Fruit fly (Drosophila melanogaster) whole organism, embryonic: ENCODE data around the gene CG14511.
A peak's percentile ranks its signal among the peaks of the same experiment; 100 is the strongest.

Experiments used
- Antp ChIP-seq: fragments of 200-800 bp; sonication (Bioruptor generic); optimal IDR thresholded peaks from 3 replicates; lab custom pipeline; 2016; ENCODE audit warnings: missing biosample characterization, missing genetic modification characterization
- Bteb2 ChIP-seq: fragments of 200-800 bp; sonication (Bioruptor generic); optimal IDR thresholded peaks from 2 replicates; lab custom pipeline; 2016; ENCODE audit warnings: missing biosample characterization, missing genetic modification characterization
- CG10959 ChIP-seq: fragments of 200-800 bp; sonication (Bioruptor generic); IDR thresholded peaks from 2 replicates; pipeline ENCODE4 v1.3.6; 2022; ENCODE audit warnings: missing biosample characterization, missing genetic modification characterization
- CG11560 ChIP-seq: fragments of 200-800 bp; sonication (Bioruptor generic); IDR thresholded peaks from 3 replicates; pipeline ENCODE4 v1.3.6; 2022; ENCODE audit warnings: missing biosample characterization, missing genetic modification characterization
- CG1233 ChIP-seq: fragments of 200-800 bp; sonication (Bioruptor generic); optimal IDR thresholded peaks from 4 replicates; lab custom pipeline; 2018; ENCODE audit warnings: missing biosample characterization, mild to moderate bottlenecking, missing genetic modification characterization
- CG14710 ChIP-seq: fragments of 200-800 bp; sonication (Bioruptor generic); optimal IDR thresholded peaks from 3 replicates; lab custom pipeline; 2019; ENCODE audit warnings: missing biosample characterization, mild to moderate bottlenecking, missing genetic modification characterization, moderate library complexity
- CG15514 ChIP-seq: fragments of 200-800 bp; sonication (Bioruptor generic); optimal IDR thresholded peaks from 3 replicates; lab custom pipeline; 2017; ENCODE audit warnings: missing biosample characterization, missing genetic modification characterization, mild to moderate bottlenecking, moderate library complexity, missing genetic modification reagents
- CG17361 ChIP-seq: fragments of 200-800 bp; sonication (Bioruptor generic); IDR thresholded peaks from 3 replicates; pipeline ENCODE4 v1.3.6; 2022; ENCODE audit warnings: missing biosample characterization, missing genetic modification characterization
- CG31224 ChIP-seq: fragments of 200-800 bp; sonication (Bioruptor generic); IDR thresholded peaks from 2 replicates; pipeline ENCODE4 v1.3.6; 2022; ENCODE audit warnings: missing biosample characterization, missing genetic modification characterization
- CG32532 ChIP-seq: fragments of 200-800 bp; sonication (Bioruptor generic); IDR thresholded peaks from 2 replicates; pipeline ENCODE4 v1.3.6; 2022; ENCODE audit warnings: missing biosample characterization, missing genetic modification characterization
- CG33213 ChIP-seq: fragments of 200-800 bp; sonication (Bioruptor generic); optimal IDR thresholded peaks from 3 replicates; lab custom pipeline; 2016; ENCODE audit warnings: missing biosample characterization, missing genetic modification characterization
- CG5245 ChIP-seq: fragments of 200-800 bp; sonication (Bioruptor generic); optimal IDR thresholded peaks from 3 replicates; lab custom pipeline; 2016; ENCODE audit warnings: missing biosample characterization, missing genetic modification characterization
- CG6175 ChIP-seq: fragments of 200-800 bp; sonication (Bioruptor generic); IDR thresholded peaks from 3 replicates; pipeline ENCODE4 v1.3.6; 2022; ENCODE audit warnings: missing biosample characterization, missing genetic modification characterization
- CG7357 ChIP-seq: fragments of 200-800 bp; sonication (Bioruptor generic); IDR thresholded peaks from 3 replicates; pipeline ENCODE4 v1.3.6; 2022; ENCODE audit warnings: missing biosample characterization, missing genetic modification characterization
- CTCF ChIP-seq: fragments of 200-800 bp; sonication (Bioruptor generic); optimal IDR thresholded peaks from 2 replicates; lab custom pipeline; 2017; ENCODE audit warnings: missing biosample characterization, mild to moderate bottlenecking, missing genetic modification characterization, moderate library complexity
- Chrac-16 ChIP-seq: fragments of 200-800 bp; sonication (Bioruptor generic); optimal IDR thresholded peaks from 3 replicates; lab custom pipeline; 2016; ENCODE audit warnings: missing biosample characterization, missing genetic modification characterization
- Dad ChIP-seq: fragments of 200-800 bp; sonication (Bioruptor generic); optimal IDR thresholded peaks from 3 replicates; lab custom pipeline; 2016; ENCODE audit warnings: missing biosample characterization, missing genetic modification characterization
- Dbx ChIP-seq: fragments of 200-800 bp; sonication (Bioruptor generic); IDR thresholded peaks from 3 replicates; pipeline ENCODE4 v1.3.6; 2022; ENCODE audit warnings: missing biosample characterization, missing genetic modification characterization
- Dip3 ChIP-seq: fragments of 200-800 bp; sonication (Bioruptor generic); optimal IDR thresholded peaks from 3 replicates; lab custom pipeline; 2016; ENCODE audit warnings: missing biosample characterization, missing genetic modification characterization
- ERR ChIP-seq: fragments of 200-800 bp; sonication (Bioruptor generic); optimal IDR thresholded peaks from 2 replicates; lab custom pipeline; 2016; ENCODE audit warnings: missing biosample characterization, missing genetic modification characterization
- HmgD ChIP-seq: fragments of 200-800 bp; sonication (Bioruptor generic); optimal IDR thresholded peaks from 3 replicates; lab custom pipeline; 2016; ENCODE audit warnings: missing biosample characterization, missing genetic modification characterization
- Hr78 ChIP-seq, 2 experiments: fragments of 200-800 bp in 1 of 2; fragments of >200 bp in 1 of 2; sonication (Bioruptor generic) in 1 of 2; optimal IDR thresholded peaks; 2 replicates each; lab custom pipeline; 2017 to 2019; ENCODE audit warnings: missing biosample characterization in 2 of 2, missing genetic modification characterization in 2 of 2, mild to moderate bottlenecking in 1 of 2, moderate library complexity in 1 of 2
- MBD-R2 ChIP-seq: fragments of 200-800 bp; sonication (Bioruptor generic); IDR thresholded peaks from 2 replicates; pipeline ENCODE4 v1.3.6; 2022; ENCODE audit warnings: missing biosample characterization, missing genetic modification characterization
- Mad ChIP-seq: fragments of 200-800 bp; sonication (Bioruptor generic); optimal IDR thresholded peaks from 2 replicates; lab custom pipeline; 2016; ENCODE audit warnings: missing biosample characterization, missing genetic modification characterization
- Meics ChIP-seq: fragments of 200-800 bp; sonication (Bioruptor generic); optimal IDR thresholded peaks from 2 replicates; lab custom pipeline; 2017; ENCODE audit warnings: missing biosample characterization, mild to moderate bottlenecking, missing genetic modification characterization
- Myb ChIP-seq: fragments of 200-800 bp; sonication (Bioruptor generic); optimal IDR thresholded peaks from 2 replicates; lab custom pipeline; 2016; ENCODE audit warnings: missing biosample characterization, missing genetic modification characterization
- Oaz ChIP-seq: fragments of 200-800 bp; sonication (Bioruptor generic); IDR thresholded peaks from 2 replicates; pipeline ENCODE4 v1.3.6; 2022; ENCODE audit warnings: missing biosample characterization, missing genetic modification characterization
- Oli ChIP-seq: fragments of 200-800 bp; sonication (Bioruptor generic); optimal IDR thresholded peaks from 2 replicates; lab custom pipeline; 2018; ENCODE audit warnings: missing biosample characterization, mild to moderate bottlenecking, missing genetic modification characterization, moderate library complexity
- Sox100B ChIP-seq: fragments of 200-800 bp; sonication (Bioruptor generic); optimal IDR thresholded peaks from 3 replicates; lab custom pipeline; 2018; ENCODE audit warnings: missing biosample characterization, mild to moderate bottlenecking, missing genetic modification characterization
- amos ChIP-seq: fragments of 200-800 bp; sonication (Bioruptor generic); IDR thresholded peaks from 2 replicates; pipeline ENCODE4 v1.3.6; 2022; ENCODE audit warnings: missing biosample characterization, missing genetic modification characterization; ENCODE audit not compliant: partially characterized antibody
- bigmax ChIP-seq: fragments of 200-800 bp; sonication (Bioruptor generic); optimal IDR thresholded peaks from 2 replicates; lab custom pipeline; 2018; ENCODE audit warnings: missing biosample characterization, mild to moderate bottlenecking, missing genetic modification characterization
- cato ChIP-seq: fragments of 200-800 bp; sonication (Bioruptor generic); optimal IDR thresholded peaks from 2 replicates; lab custom pipeline; 2016; ENCODE audit warnings: missing biosample characterization, missing genetic modification characterization, borderline replicate concordance
- crp ChIP-seq, 2 experiments: fragments of 200-800 bp; sonication (Bioruptor generic); optimal IDR thresholded peaks; 2 replicates in 1 of 2; 3 replicates in 1 of 2; lab custom pipeline; 2017; ENCODE audit warnings: missing biosample characterization in 2 of 2, missing genetic modification characterization in 2 of 2, mild to moderate bottlenecking in 1 of 2, moderate library complexity in 1 of 2
- dati ChIP-seq: fragments of 200-800 bp; sonication (Bioruptor generic); IDR thresholded peaks from 2 replicates; pipeline ENCODE4 v1.3.6; 2022; ENCODE audit warnings: missing biosample characterization, missing genetic modification characterization
- dpn ChIP-seq, 2 experiments: fragments of 200-800 bp; sonication (Bioruptor generic); optimal IDR thresholded peaks; 3 replicates each; lab custom pipeline; 2016; ENCODE audit warnings: missing biosample characterization in 2 of 2, missing genetic modification characterization in 2 of 2
- fd102C ChIP-seq: fragments of 200-800 bp; sonication (Bioruptor generic); optimal IDR thresholded peaks from 2 replicates; lab custom pipeline; 2018; ENCODE audit warnings: missing biosample characterization, mild to moderate bottlenecking, missing genetic modification characterization, moderate library complexity
- fd96Cb ChIP-seq: fragments of 200-800 bp; sonication (Bioruptor generic); optimal IDR thresholded peaks from 2 replicates; lab custom pipeline; 2018; ENCODE audit warnings: missing biosample characterization, mild to moderate bottlenecking, missing genetic modification characterization, moderate library complexity
- gcm2 ChIP-seq: fragments of 200-800 bp; sonication (Bioruptor generic); optimal IDR thresholded peaks from 2 replicates; lab custom pipeline; 2016; ENCODE audit warnings: missing biosample characterization, missing genetic modification characterization
- insv ChIP-seq, 2 experiments: fragments of 200-800 bp; sonication (Bioruptor generic); optimal IDR thresholded peaks; 3 replicates each; lab custom pipeline; 2016 to 2018; ENCODE audit warnings: missing biosample characterization in 2 of 2, missing genetic modification characterization in 2 of 2
- pb ChIP-seq: fragments of 200-800 bp; sonication (Bioruptor generic); optimal IDR thresholded peaks from 3 replicates; lab custom pipeline; 2016; ENCODE audit warnings: missing biosample characterization, missing genetic modification characterization
- peb ChIP-seq: fragments of 200-800 bp; sonication (Bioruptor generic); IDR thresholded peaks from 2 replicates; pipeline ENCODE4 v1.3.6; 2022; ENCODE audit warnings: missing biosample characterization, missing genetic modification characterization
- pnt ChIP-seq: fragments of 200-800 bp; sonication (Bioruptor generic); optimal IDR thresholded peaks from 3 replicates; lab custom pipeline; 2016; ENCODE audit warnings: missing biosample characterization, missing genetic modification characterization
- repo ChIP-seq: fragments of 200-800 bp; sonication (Bioruptor generic); optimal IDR thresholded peaks from 2 replicates; lab custom pipeline; 2016; ENCODE audit warnings: missing biosample characterization, missing genetic modification characterization
- ro ChIP-seq: fragments of 200-800 bp; sonication (Bioruptor generic); IDR thresholded peaks from 2 replicates; pipeline ENCODE4 v1.3.6; 2022; ENCODE audit warnings: missing biosample characterization, missing genetic modification characterization
- seq ChIP-seq: fragments of 200-800 bp; sonication (Bioruptor generic); IDR thresholded peaks from 2 replicates; pipeline ENCODE4 v1.3.6; 2022; ENCODE audit warnings: missing biosample characterization, missing genetic modification characterization
- sim ChIP-seq: fragments of 200-800 bp; sonication (Bioruptor generic); IDR thresholded peaks from 2 replicates; pipeline ENCODE4 v1.3.6; 2022; ENCODE audit warnings: missing biosample characterization, missing genetic modification characterization
- slbo ChIP-seq: fragments of 200-800 bp; sonication (Bioruptor generic); IDR thresholded peaks from 2 replicates; pipeline ENCODE4 v1.3.6; 2022; ENCODE audit warnings: missing biosample characterization, missing genetic modification characterization
- slou ChIP-seq: fragments of 200-800 bp; sonication (Bioruptor generic); optimal IDR thresholded peaks from 3 replicates; lab custom pipeline; 2016; ENCODE audit warnings: missing biosample characterization, missing genetic modification characterization
- slp2 ChIP-seq: fragments of 200-800 bp; sonication (Bioruptor generic); optimal IDR thresholded peaks from 2 replicates; lab custom pipeline; 2016; ENCODE audit warnings: missing biosample characterization, missing genetic modification characterization
- wdn ChIP-seq: fragments of 200-800 bp; sonication (Bioruptor generic); IDR thresholded peaks from 2 replicates; pipeline ENCODE4 v1.3.6; 2022; ENCODE audit warnings: missing biosample characterization, missing genetic modification characterization

Gene CG14511

DNA sequence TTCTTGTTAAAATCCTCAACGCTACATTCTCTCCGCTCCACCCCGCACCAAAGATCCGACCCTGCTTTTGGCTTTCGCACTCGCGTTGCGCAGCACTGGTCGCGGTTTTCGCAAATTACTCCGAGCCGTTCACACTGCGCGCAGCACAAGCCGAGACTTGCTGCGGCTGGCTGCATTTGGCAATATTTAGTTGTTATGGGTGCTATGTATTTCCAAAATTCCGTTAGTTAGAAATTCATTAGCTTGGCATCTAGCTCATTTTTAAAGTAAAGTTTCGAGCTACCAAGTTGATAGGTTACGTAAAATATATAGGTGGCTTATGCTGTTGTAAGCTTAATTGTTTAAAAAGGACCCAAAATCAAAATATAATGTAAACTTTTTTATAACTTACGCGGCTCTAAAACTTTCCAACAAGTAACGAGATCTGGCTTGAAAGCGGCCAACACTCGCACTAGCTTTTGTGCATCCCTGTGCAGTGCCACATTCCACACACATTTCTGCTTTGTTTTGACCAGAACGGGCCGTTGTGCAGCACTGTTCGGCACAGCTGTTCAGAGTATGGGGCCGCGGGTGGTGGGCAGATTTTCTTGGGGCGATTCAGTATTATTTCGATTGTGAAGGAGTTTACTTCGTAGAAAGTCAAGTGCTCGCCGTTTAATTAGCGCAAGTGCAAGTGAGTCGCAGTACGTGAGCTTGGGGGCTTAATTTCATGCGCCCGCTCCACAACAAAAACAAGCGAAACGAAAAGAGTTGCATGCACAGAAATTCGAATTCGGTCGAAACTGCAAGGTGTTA lies 23.7 kb downstream of the CG14511 start, which contains the start of the genes yem and Ctl2 (continued):
- peak; percentile 95 for TF ChIP-seq CG7357 (GFP tag; lab: Robert Waterston, UW)
- peak; percentile 48 for TF ChIP-seq CG1233 (GFP tag; lab: Kevin White, UChicago)
- peak; percentile 69; the same call in 2 of the 3 replicates for TF ChIP-seq CG6175 (GFP tag; lab: Robert Waterston, UW)
- TF ChIP-seq CG31224 (GFP tag; lab: Robert Waterston, UW), result no peak; the same call in none of the 2 replicates
- peak; percentile 64 for TF ChIP-seq HmgD (GFP tag; lab: Kevin White, UChicago)
- TF ChIP-seq gcm2 (GFP tag; lab: Kevin White, UChicago), result peak; percentile 46
- peak; percentile 51 for TF ChIP-seq wdn (GFP tag; lab: Robert Waterston, UW)
- TF ChIP-seq bigmax (GFP tag; lab: Kevin White, UChicago), result no peak
- TF ChIP-seq Dip3 (GFP tag; lab: Kevin White, UChicago), result peak; percentile 86
- TF ChIP-seq slp2, result peak; percentile 86
- TF ChIP-seq CG5245 (GFP tag; lab: Kevin White, UChicago), result peak; percentile 60
- no peak for TF ChIP-seq fd102C (GFP tag; lab: Kevin White, UChicago)
- TF ChIP-seq pnt, result peak; percentile 81
- TF ChIP-seq crp (GFP tag; optimal IDR thresholded peaks at IDR 0.05; lab: Kevin White, UChicago), result peak; percentile 78 to 97
- peak; percentile 25 for TF ChIP-seq CG33213
- TF ChIP-seq Chrac-16 (GFP tag; lab: Kevin White, UChicago), result peak; percentile 71
- peak; percentile 82 for TF ChIP-seq MBD-R2 (GFP tag; lab: Robert Waterston, UW)
- peak; percentile 40; the same call in 1 of the 2 replicates for TF ChIP-seq amos (GFP tag; lab: Robert Waterston, UW)
- peak; percentile 59 for TF ChIP-seq slou (GFP tag; lab: Kevin White, UChicago)
- TF ChIP-seq Bteb2, result peak; percentile 73
- peak; percentile 57 for TF ChIP-seq cato
- peak; percentile 67 for TF ChIP-seq Mad (GFP tag; lab: Kevin White, UChicago)
- TF ChIP-seq repo (GFP tag; lab: Kevin White, UChicago), result peak; percentile 37
- TF ChIP-seq CG32532 (GFP tag; lab: Robert Waterston, UW), result no peak; the same call in none of the 2 replicates
- peak; percentile 86 for TF ChIP-seq Dad
- peak; percentile 70 for TF ChIP-seq Antp (GFP tag; lab: Kevin White, UChicago)
- peak; percentile 13 to 38 for TF ChIP-seq insv (GFP tag; optimal IDR thresholded peaks at IDR 0.05; lab: Kevin White, UChicago)
- TF ChIP-seq Dbx, result peak; percentile 78; the same call in 1 of the 3 replicates
- no peak for TF ChIP-seq CTCF (GFP tag; lab: Kevin White, UChicago)
- TF ChIP-seq pb (GFP tag; lab: Kevin White, UChicago), result peak; percentile 62
- peak; percentile 77 for TF ChIP-seq Meics (GFP tag; lab: Kevin White, UChicago)
- TF ChIP-seq dati, result no peak
- TF ChIP-seq CG14710, result peak; percentile 82
- TF ChIP-seq Oli (tag; lab: Kevin White, UChicago), result peak; percentile 51
- TF ChIP-seq CG15514 (GFP tag; lab: Kevin White, UChicago), result peak; percentile 38
- peak; percentile 22; the same call in 1 of the 2 replicates for TF ChIP-seq CG10959 (GFP tag; lab: Robert Waterston, UW)
- TF ChIP-seq CG17361, result peak; percentile 89
- TF ChIP-seq Myb (GFP tag; lab: Kevin White, UChicago), result peak; percentile 78
- TF ChIP-seq Hr78 (GFP tag; optimal IDR thresholded peaks at IDR 0.05; lab: Kevin White, UChicago), result no peak
- TF ChIP-seq seq (GFP tag; lab: Robert Waterston, UW), result no peak
- peak; percentile 68 to 84 for TF ChIP-seq dpn (GFP tag; optimal IDR thresholded peaks at IDR 0.05; lab: Kevin White, UChicago)
- peak; percentile 85 for TF ChIP-seq slbo (GFP tag; lab: Robert Waterston, UW)
- TF ChIP-seq Sox100B, result no peak
- peak; percentile 32; the same call in 1 of the 3 replicates for TF ChIP-seq CG11560 (tag; lab: Robert Waterston, UW)
- TF ChIP-seq peb (GFP tag; lab: Robert Waterston, UW), result peak; percentile 22; the same call in 1 of the 2 replicates
- TF ChIP-seq fd96Cb, result peak; percentile 44
- no peak for TF ChIP-seq ERR (GFP tag; lab: Kevin White, UChicago)
- peak; percentile 30; the same call in 1 of the 2 replicates for TF ChIP-seq Oaz (GFP tag; lab: Robert Waterston, UW)
- no peak for TF ChIP-seq sim (GFP tag; lab: Robert Waterston, UW)
- TF ChIP-seq ro (GFP tag; lab: Robert Waterston, UW), result no peak; the same call in 1 of the 2 replicates
